Worm (Caenorhabditis elegans): ENCODE data around the gene F14D7.8.

F14D7.8 gene

DNA sequence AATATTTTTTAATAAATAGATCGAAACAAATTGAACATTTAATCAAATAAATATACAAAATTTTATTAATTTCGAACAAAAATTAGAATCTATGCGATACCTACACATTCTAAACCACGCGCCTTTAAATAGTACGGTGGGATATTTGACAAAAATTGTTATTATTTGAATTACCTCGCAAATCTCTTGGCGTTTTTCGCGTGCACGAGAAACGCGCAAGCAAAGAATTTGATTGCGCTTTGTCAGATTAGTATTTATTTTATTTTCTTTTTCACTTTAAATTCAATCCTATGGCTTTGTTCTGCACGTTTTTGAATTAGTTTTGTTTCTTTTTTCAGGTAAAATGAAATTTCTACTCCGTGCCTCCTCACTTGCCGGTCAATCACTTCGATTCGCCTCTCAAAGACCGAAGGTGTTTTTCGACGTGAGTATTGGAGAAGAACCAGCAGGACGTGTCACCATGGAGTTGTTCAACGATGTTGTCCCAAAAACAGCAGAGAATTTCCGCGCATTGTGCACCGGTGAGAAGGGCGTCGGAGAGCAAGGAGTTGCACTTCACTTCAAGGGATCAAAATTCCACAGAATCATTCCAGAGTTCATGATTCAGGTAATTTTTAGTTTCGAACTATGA lies 43.3 kb upstream of the F14D7.8 start, which contains the start of gene cyn-1 (continued):
- TF ChIP-seq sdz-38 (tag; optimal IDR thresholded peaks at IDR 0.05) (no peak), sptf-2 (GFP tag; optimal IDR thresholded peaks at IDR 0.05) (no peak), lin-54 (GFP tag; optimal IDR thresholded peaks at IDR 0.05) (peak; percentile 96), ztf-22 (GFP tag; optimal IDR thresholded peaks at IDR 0.05) (no peak), ama-1 (optimal IDR thresholded peaks at IDR 0.05) (peak; percentile 20), ama-1 (GFP tag; optimal IDR thresholded peaks at IDR 0.05) (no peak), mes-4 (tag; optimal IDR thresholded peaks at IDR 0.05) (no peak), tbx-9 (tag; optimal IDR thresholded peaks at IDR 0.05; ENCODE audit: borderline replicate concordance) (no peak), Y56A3A.18 (GFP tag; IDR thresholded peaks at IDR 0.05) (peak; percentile 69; the same call in 1 of the 2 replicates)

DNA sequence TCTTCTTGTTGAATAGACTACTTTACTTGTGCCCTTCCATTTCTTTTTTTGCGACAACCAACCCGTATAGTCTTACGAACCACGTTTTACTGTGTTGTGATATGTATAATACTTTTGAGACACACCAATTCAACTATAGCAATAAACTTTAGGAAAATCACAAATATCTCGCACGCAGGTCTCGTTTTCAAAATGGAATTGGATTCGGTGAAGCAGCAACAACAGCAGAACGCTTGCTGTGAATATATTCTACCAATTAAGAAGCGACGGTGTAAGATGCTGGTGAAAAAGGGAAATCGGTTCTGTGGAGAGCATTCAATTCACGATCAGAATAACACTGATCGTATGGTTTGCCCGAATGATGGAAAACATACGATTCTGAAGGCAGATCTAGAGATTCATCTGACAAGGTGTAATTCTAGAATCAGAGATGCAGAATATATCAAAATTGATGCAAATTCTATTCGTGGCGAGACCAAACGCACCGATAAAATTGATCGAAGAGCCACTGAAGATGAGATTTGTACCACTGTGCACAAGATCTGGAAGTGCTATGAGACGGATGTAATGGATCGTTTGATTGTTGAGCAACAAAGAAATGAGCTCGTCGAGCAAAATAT lies 41.8 kb upstream of the F14D7.8 start, which contains the start of gene Y49A3A.3:
Gene Y49A3A.3 (plus strand): TSS at position 153 of the 620 bp plus-strand sequence.
- TF ChIP-seq rpc-1 (optimal IDR thresholded peaks at IDR 0.05), result no peak
- TF ChIP-seq rpc-1 (tag; optimal IDR thresholded peaks at IDR 0.05), result no peak
- TF ChIP-seq fkh-3 (tag; optimal IDR thresholded peaks at IDR 0.05), result peak; percentile 63
- peak; percentile 90 for TF ChIP-seq ekl-4 (GFP tag; IDR thresholded peaks at IDR 0.05)
- TF ChIP-seq let-526 (GFP tag; IDR thresholded peaks at IDR 0.05), result no peak
- TF ChIP-seq ceh-58 (GFP tag; IDR thresholded peaks at IDR 0.05), result no peak
- TF ChIP-seq tbp1 (GFP tag; optimal IDR thresholded peaks at IDR 0.05), result peak; percentile 54
- TF ChIP-seq dpl-1 (GFP tag; optimal IDR thresholded peaks at IDR 0.05), result no peak
- TF ChIP-seq efl-1 (GFP tag; optimal IDR thresholded peaks at IDR 0.05), result no peak
- TF ChIP-seq zim-3 (tag; optimal IDR thresholded peaks at IDR 0.05), result peak; percentile 73
- TF ChIP-seq mxl-1 (tag; optimal IDR thresholded peaks at IDR 0.05), result no peak
- peak; percentile 56 for TF ChIP-seq madf-6 (GFP tag; IDR thresholded peaks at IDR 0.05)
- TF ChIP-seq attf-5 (GFP tag; optimal IDR thresholded peaks at IDR 0.05), result peak; percentile 43
- TF ChIP-seq aptf-2 (GFP tag; conservative IDR thresholded peaks at IDR 0.05), result no peak
- no peak for TF ChIP-seq unc-62 (GFP tag; optimal IDR thresholded peaks at IDR 0.05)
- TF ChIP-seq Y95B8A.8 (GFP tag; IDR thresholded peaks at IDR 0.05), result peak; percentile 5; the same call in 1 of the 2 replicates
- no peak for TF ChIP-seq ccch-3 (GFP tag; optimal IDR thresholded peaks at IDR 0.05)
- peak; percentile 82 for TF ChIP-seq lin-40 (tag; optimal IDR thresholded peaks at IDR 0.05)
- TF ChIP-seq nhr-90 (tag; optimal IDR thresholded peaks at IDR 0.05), result peak; percentile 36
- TF ChIP-seq hrde-1 (tag; optimal IDR thresholded peaks at IDR 0.05; ENCODE audit: borderline replicate concordance), result peak; percentile 63
- peak; percentile 46 for TF ChIP-seq mel-28 (tag; optimal IDR thresholded peaks at IDR 0.05; ENCODE audit: borderline replicate concordance)
- 0 out of 2 replicates have a peak, but pooled peaks have one; percentile 19 for TF ChIP-seq lin-26 (GFP tag; IDR thresholded peaks at IDR 0.05)
- peak; percentile 59; the same call in 1 of the 2 replicates for TF ChIP-seq K11D2.4 (GFP tag; IDR thresholded peaks at IDR 0.05)
- no peak for TF ChIP-seq attf-3 (GFP tag; conservative IDR thresholded peaks at IDR 0.05)
- TF ChIP-seq snpc-1.3 (tag; optimal IDR thresholded peaks at IDR 0.05; ENCODE audit: insufficient read depth), result no peak
- peak; percentile 94 for TF ChIP-seq B0336.3 (GFP tag; IDR thresholded peaks at IDR 0.05)
- TF ChIP-seq madf-10 (tag; optimal IDR thresholded peaks at IDR 0.05), result peak; percentile 34
- TF ChIP-seq F52B5.7 (tag; optimal IDR thresholded peaks at IDR 0.05), result peak; percentile 87
- no peak for TF ChIP-seq egl-18 (GFP tag; IDR thresholded peaks at IDR 0.05)
- TF ChIP-seq F33H1.4 (GFP tag; IDR thresholded peaks at IDR 0.05), result no peak
- TF ChIP-seq attf-6 (GFP tag; IDR thresholded peaks at IDR 0.05), result no peak
- TF ChIP-seq dox-1 (GFP tag; IDR thresholded peaks at IDR 0.05), result peak; percentile 34; the same call in 1 of the 2 replicates
- TF ChIP-seq hlh-12 (tag; optimal IDR thresholded peaks at IDR 0.05), result no peak
- TF ChIP-seq madf-3 (GFP tag; IDR thresholded peaks at IDR 0.05), result 0 out of 2 replicates have a peak, but pooled peaks have one; percentile 25
- peak; percentile 23 for TF ChIP-seq F22D6.2 (tag; optimal IDR thresholded peaks at IDR 0.05)
- no peak for TF ChIP-seq Y56A3A.18 (GFP tag; IDR thresholded peaks at IDR 0.05)
- no peak for TF ChIP-seq T26A5.8 (tag; optimal IDR thresholded peaks at IDR 0.05)
- peak; percentile 88 for TF ChIP-seq athp-1 (tag; optimal IDR thresholded peaks at IDR 0.05)
- peak; percentile 43 for TF ChIP-seq lin-54 (GFP tag; optimal IDR thresholded peaks at IDR 0.05)
- no peak for TF ChIP-seq Y53F4B.3 (GFP tag; IDR thresholded peaks at IDR 0.05)

All from whole organism, young adult.